Fruit fly (Drosophila melanogaster): ENCODE results near the gene eEF1gamma.

Gene eEF1gamma

dm6 chr3R:29219948-29220347 lies at the start of gene eEF1gamma (continued):
- TF ChIP-seq CG32767 (GFP tag; IDR thresholded peaks at IDR 0.05) (peak; percentile 90), dmrt99B (tag; optimal IDR thresholded peaks at IDR 0.05) (peak; percentile 89), schlank (tag; optimal IDR thresholded peaks at IDR 0.05) (peak; percentile 96), Spps (tag; optimal IDR thresholded peaks at IDR 0.05) (peak; percentile 79), CG11093 (GFP tag; IDR thresholded peaks at IDR 0.05) (peak; percentile 53; the same call in 1 of the 3 replicates), Usf (GFP tag; optimal IDR thresholded peaks at IDR 0.05) (peak; percentile 88), CrebB (tag; optimal IDR thresholded peaks at IDR 0.05) (peak; percentile 96), Meics (GFP tag; optimal IDR thresholded peaks at IDR 0.05) (peak; percentile 98), inv (GFP tag; IDR thresholded peaks at IDR 0.05; ENCODE audit: partially characterized antibody) (peak; percentile 92), crol (GFP tag; IDR thresholded peaks at IDR 0.05) (peak; percentile 84), Fer2 (tag; optimal IDR thresholded peaks at IDR 0.05) (peak; percentile 93), Hmr (GFP tag; optimal IDR thresholded peaks at IDR 0.05) (peak; percentile 98), zf30C (GFP tag; optimal IDR thresholded peaks at IDR 0.05) (peak; percentile 49), CG13287 (GFP tag; IDR thresholded peaks at IDR 0.05; ENCODE audit: partially characterized antibody) (peak; percentile 92), CG31441 (GFP tag; IDR thresholded peaks at IDR 0.05) (peak; percentile 95), CG2202 (tag; optimal IDR thresholded peaks at IDR 0.05) (peak; percentile 92), Hr3 (GFP tag; optimal IDR thresholded peaks at IDR 0.05) (peak; percentile 85), CG1647 (GFP tag; optimal IDR thresholded peaks at IDR 0.05) (peak; percentile 87), Xrp1 (GFP tag; IDR thresholded peaks at IDR 0.05) (peak; percentile 67), CG17612 (GFP tag; IDR thresholded peaks at IDR 0.05) (peak; percentile 89), CG6765 (GFP tag; optimal IDR thresholded peaks at IDR 0.05) (peak; percentile 98), ac (GFP tag; optimal IDR thresholded peaks at IDR 0.05) (peak; percentile 92), lov (optimal IDR thresholded peaks at IDR 0.05) (no peak), lov (GFP tag; IDR thresholded peaks at IDR 0.05) (peak; percentile 98), gem (tag; optimal IDR thresholded peaks at IDR 0.05) (peak; percentile 84), wor (GFP tag; IDR thresholded peaks at IDR 0.05) (peak; percentile 57), CG3407 (GFP tag; optimal IDR thresholded peaks at IDR 0.05) (peak; percentile 94), ato (GFP tag; IDR thresholded peaks at IDR 0.05; ENCODE audit: partially characterized antibody) (peak; percentile 89), Dfd (GFP tag; optimal IDR thresholded peaks at IDR 0.05) (no peak), Myb (GFP tag; optimal IDR thresholded peaks at IDR 0.05) (peak; percentile 87), CG11695 (GFP tag; IDR thresholded peaks at IDR 0.05) (peak; percentile 90), PHDP (tag; optimal IDR thresholded peaks at IDR 0.05) (peak; percentile 95), dysf (GFP tag; IDR thresholded peaks at IDR 0.05) (peak; percentile 93), CG14965 (GFP tag; optimal IDR thresholded peaks at IDR 0.05; ENCODE audit: borderline replicate concordance) (peak; percentile 79), Sox102F (GFP tag; optimal IDR thresholded peaks at IDR 0.05) (peak; percentile 80), mam (GFP tag; optimal IDR thresholded peaks at IDR 0.05) (peak; percentile 88), CG14441 (GFP tag; IDR thresholded peaks at IDR 0.05) (peak; percentile 92), z (GFP tag; IDR thresholded peaks at IDR 0.05) (peak; percentile 78), unpg (GFP tag; optimal IDR thresholded peaks at IDR 0.05) (peak; percentile 94), CG1529 (GFP tag; optimal IDR thresholded peaks at IDR 0.05) (peak; percentile 93), CG14710 (tag; optimal IDR thresholded peaks at IDR 0.05) (peak; percentile 95), CG7271 (tag; optimal IDR thresholded peaks at IDR 0.05) (peak; percentile 99), stc (GFP tag; IDR thresholded peaks at IDR 0.05) (peak; percentile 94), Sry-β (GFP tag; optimal IDR thresholded peaks at IDR 0.05) (peak; percentile 67), Lim3 (GFP tag; IDR thresholded peaks at IDR 0.05) (peak; percentile 64; the same call in 1 of the 2 replicates), sna (GFP tag; IDR thresholded peaks at IDR 0.05; ENCODE audit: partially characterized antibody) (peak; percentile 88), CG6813 (GFP tag; optimal IDR thresholded peaks at IDR 0.05) (peak; percentile 98), unc-4 (GFP tag; IDR thresholded peaks at IDR 0.05; ENCODE audit: partially characterized antibody) (peak; percentile 92), tna (GFP tag; IDR thresholded peaks at IDR 0.05; ENCODE audit: partially characterized antibody) (peak; percentile 92), Bgb (GFP tag; IDR thresholded peaks at IDR 0.05; ENCODE audit: partially characterized antibody) (peak; percentile 94)

All from whole organism, embryonic.